Fruit fly (Drosophila melanogaster) whole organism, embryonic: Measurements from ENCODE around the gene CG43850.

ENCODE experiments used
- Abd-B ChIP-seq: fragments of 200-800 bp; sonication (Bioruptor generic); optimal IDR thresholded peaks from 2 replicates; lab custom pipeline; 2018; ENCODE audit warnings: missing biosample characterization, mild to moderate bottlenecking, missing genetic modification characterization, moderate library complexity
- Antp ChIP-seq: fragments of 200-800 bp; sonication (Bioruptor generic); optimal IDR thresholded peaks from 3 replicates; lab custom pipeline; 2016; ENCODE audit warnings: missing biosample characterization, missing genetic modification characterization
- Bteb2 ChIP-seq: fragments of 200-800 bp; sonication (Bioruptor generic); optimal IDR thresholded peaks from 2 replicates; lab custom pipeline; 2016; ENCODE audit warnings: missing biosample characterization, missing genetic modification characterization
- CG1024 ChIP-seq: fragments of 200-800 bp; sonication (Bioruptor generic); IDR thresholded peaks from 2 replicates; pipeline ENCODE4 v1.3.6; 2022; ENCODE audit warnings: missing biosample characterization, missing genetic modification characterization
- CG10274 ChIP-seq: fragments of 200-800 bp; sonication (Bioruptor generic); optimal IDR thresholded peaks from 3 replicates; lab custom pipeline; 2017; ENCODE audit warnings: missing biosample characterization, mild to moderate bottlenecking, missing genetic modification characterization
- CG10321 ChIP-seq: fragments of 200-800 bp; sonication (Bioruptor generic); IDR thresholded peaks from 2 replicates; pipeline ENCODE4 v1.3.6; 2022; ENCODE audit warnings: missing biosample characterization, missing genetic modification characterization
- CG11398 ChIP-seq: fragments of 200-800 bp; sonication (Bioruptor generic); optimal IDR thresholded peaks from 2 replicates; lab custom pipeline; 2016; ENCODE audit warnings: missing biosample characterization, missing genetic modification characterization
- CG13287 ChIP-seq: fragments of 200-800 bp; sonication (Bioruptor generic); IDR thresholded peaks from 2 replicates; pipeline ENCODE4 v1.3.6; 2022; ENCODE audit warnings: missing biosample characterization, missing genetic modification characterization; ENCODE audit not compliant: partially characterized antibody
- CG14441 ChIP-seq: fragments of 200-800 bp; sonication (Bioruptor generic); IDR thresholded peaks from 2 replicates; pipeline ENCODE4 v1.3.6; 2022; ENCODE audit warnings: missing biosample characterization, missing genetic modification characterization
- CG15073 ChIP-seq: fragments of 200-800 bp; sonication (Bioruptor generic); optimal IDR thresholded peaks from 2 replicates; lab custom pipeline; 2016; ENCODE audit warnings: missing biosample characterization, missing genetic modification characterization
- CG15269 ChIP-seq: fragments of 200-800 bp; sonication (Bioruptor generic); optimal IDR thresholded peaks from 2 replicates; lab custom pipeline; 2018; ENCODE audit warnings: missing biosample characterization, mild to moderate bottlenecking, missing genetic modification characterization, moderate library complexity
- CG15514 ChIP-seq: fragments of 200-800 bp; sonication (Bioruptor generic); optimal IDR thresholded peaks from 3 replicates; lab custom pipeline; 2017; ENCODE audit warnings: missing biosample characterization, missing genetic modification characterization, mild to moderate bottlenecking, moderate library complexity, missing genetic modification reagents
- CG15601 ChIP-seq: fragments of 200-800 bp; sonication (Bioruptor generic); optimal IDR thresholded peaks from 3 replicates; lab custom pipeline; 2019; ENCODE audit warnings: missing biosample characterization, mild to moderate bottlenecking, missing genetic modification characterization, moderate library complexity
- CG16815 ChIP-seq: fragments of 200-800 bp; sonication (Bioruptor generic); optimal IDR thresholded peaks from 3 replicates; lab custom pipeline; 2017; ENCODE audit warnings: missing biosample characterization, mild to moderate bottlenecking, missing genetic modification characterization
- CG17186 ChIP-seq: fragments of 200-800 bp; sonication (Bioruptor generic); optimal IDR thresholded peaks from 3 replicates; lab custom pipeline; 2017; ENCODE audit warnings: missing biosample characterization, missing genetic modification reagents, missing genetic modification characterization
- CG18599 ChIP-seq: fragments of 200-800 bp; sonication (Bioruptor generic); optimal IDR thresholded peaks from 3 replicates; lab custom pipeline; 2017; ENCODE audit warnings: missing biosample characterization, missing genetic modification characterization, mild to moderate bottlenecking, moderate library complexity, missing genetic modification reagents
- CG2120 ChIP-seq: fragments of 200-800 bp; sonication (Bioruptor generic); optimal IDR thresholded peaks from 3 replicates; lab custom pipeline; 2016; ENCODE audit warnings: missing biosample characterization, missing genetic modification characterization
- CG2889 ChIP-seq: fragments of 200-800 bp; sonication (Bioruptor generic); IDR thresholded peaks from 3 replicates; pipeline ENCODE4 v1.3.6; 2022; ENCODE audit warnings: missing biosample characterization, missing genetic modification characterization
- CG3407 ChIP-seq: fragments of 200-800 bp; sonication (Bioruptor generic); optimal IDR thresholded peaks from 2 replicates; lab custom pipeline; 2018; ENCODE audit warnings: missing biosample characterization, mild to moderate bottlenecking, missing genetic modification characterization
- CG3995 ChIP-seq: fragments of 200-800 bp; sonication (Bioruptor generic); optimal IDR thresholded peaks from 3 replicates; lab custom pipeline; 2016; ENCODE audit warnings: missing biosample characterization, missing genetic modification characterization
- CG7745 ChIP-seq: fragments of 200-800 bp; sonication (Bioruptor generic); optimal IDR thresholded peaks from 2 replicates; lab custom pipeline; 2018; ENCODE audit warnings: missing biosample characterization, mild to moderate bottlenecking, missing genetic modification characterization, moderate library complexity
- CG7786 ChIP-seq: fragments of 200-800 bp; sonication (Bioruptor generic); optimal IDR thresholded peaks from 2 replicates; lab custom pipeline; 2016; ENCODE audit warnings: missing biosample characterization, missing genetic modification characterization
- CG9215 ChIP-seq: fragments of 200-800 bp; sonication (Bioruptor generic); IDR thresholded peaks from 2 replicates; pipeline ENCODE4 v1.3.6; 2022; ENCODE audit warnings: missing biosample characterization, missing genetic modification characterization
- CG9437 ChIP-seq: fragments of 200-800 bp; sonication (Bioruptor generic); optimal IDR thresholded peaks from 2 replicates; lab custom pipeline; 2018; ENCODE audit warnings: missing biosample characterization, mild to moderate bottlenecking, missing genetic modification characterization
- Dbx ChIP-seq: fragments of 200-800 bp; sonication (Bioruptor generic); IDR thresholded peaks from 3 replicates; pipeline ENCODE4 v1.3.6; 2022; ENCODE audit warnings: missing biosample characterization, missing genetic modification characterization
- Dref ChIP-seq: fragments of 200-800 bp; sonication (Bioruptor generic); IDR thresholded peaks from 2 replicates; pipeline ENCODE4 v1.3.6; 2022; ENCODE audit warnings: missing biosample characterization, missing genetic modification characterization
- GATAe ChIP-seq: fragments of 200-800 bp; sonication (Bioruptor generic); conservative IDR thresholded peaks from 2 replicates; pipeline ENCODE4 v1.3.6; 2022; ENCODE audit warnings: missing biosample characterization, missing genetic modification characterization
- HLH3B ChIP-seq: fragments of 200-800 bp; sonication (Bioruptor generic); IDR thresholded peaks from 2 replicates; pipeline ENCODE4 v1.3.6; 2022; ENCODE audit warnings: missing biosample characterization, missing genetic modification characterization
- Hey ChIP-seq: fragments of 200-800 bp; sonication (Bioruptor generic); optimal IDR thresholded peaks from 3 replicates; lab custom pipeline; 2018; ENCODE audit warnings: missing biosample characterization, mild to moderate bottlenecking, missing genetic modification characterization
- Lhr ChIP-seq: fragments of 200-800 bp; sonication (Bioruptor generic); optimal IDR thresholded peaks from 3 replicates; lab custom pipeline; 2017; ENCODE audit warnings: mild to moderate bottlenecking, missing biosample characterization, missing genetic modification reagents, missing genetic modification characterization
- NC2α ChIP-seq: fragments of 200-800 bp; sonication (Bioruptor generic); optimal IDR thresholded peaks from 2 replicates; lab custom pipeline; 2016; ENCODE audit warnings: missing biosample characterization, missing genetic modification characterization
- Rx ChIP-seq: fragments of 200-800 bp; sonication (Bioruptor generic); IDR thresholded peaks from 2 replicates; pipeline ENCODE4 v1.3.6; 2022; ENCODE audit warnings: missing biosample characterization, missing genetic modification characterization
- Six4 ChIP-seq: fragments of 200-800 bp; sonication (Bioruptor generic); optimal IDR thresholded peaks from 2 replicates; lab custom pipeline; 2016; ENCODE audit warnings: missing biosample characterization, missing genetic modification characterization
- cato ChIP-seq: fragments of 200-800 bp; sonication (Bioruptor generic); optimal IDR thresholded peaks from 2 replicates; lab custom pipeline; 2016; ENCODE audit warnings: missing biosample characterization, missing genetic modification characterization, borderline replicate concordance
- dan ChIP-seq: fragments of 200-800 bp; sonication (Bioruptor generic); IDR thresholded peaks from 2 replicates; pipeline ENCODE4 v1.3.6; 2022; ENCODE audit warnings: missing biosample characterization, missing genetic modification characterization
- ewg ChIP-seq: fragments of 200-800 bp; sonication (Bioruptor generic); optimal IDR thresholded peaks from 3 replicates; lab custom pipeline; 2017; ENCODE audit warnings: mild to moderate bottlenecking, missing biosample characterization, missing genetic modification reagents, missing genetic modification characterization
- fru ChIP-seq: fragments of >200 bp; optimal IDR thresholded peaks from 2 replicates; lab custom pipeline; 2017
- grau ChIP-seq: fragments of 200-800 bp; optimal IDR thresholded peaks from 3 replicates; lab custom pipeline; 2019; ENCODE audit warnings: missing biosample characterization, mild to moderate bottlenecking, missing genetic modification characterization, moderate library complexity
- hkb ChIP-seq, 2 experiments: fragments of 200-800 bp in 1 of 2; fragments of >200 bp in 1 of 2; sonication (Bioruptor generic) in 1 of 2; IDR thresholded peaks in 1 of 2; optimal IDR thresholded peaks in 1 of 2; 2 replicates each; pipeline versions ENCODE4 v1.3.6 to Lab custom; 2017 to 2022; ENCODE audit warnings: missing biosample characterization in 1 of 2, missing genetic modification characterization in 1 of 2
- ken ChIP-seq: fragments of 200-800 bp; sonication (Bioruptor generic); IDR thresholded peaks from 3 replicates; pipeline ENCODE4 v1.3.6; 2022; ENCODE audit warnings: missing biosample characterization, missing genetic modification characterization
- luna ChIP-seq: fragments of 200-800 bp; sonication (Bioruptor generic); optimal IDR thresholded peaks from 2 replicates; lab custom pipeline; 2016; ENCODE audit warnings: missing biosample characterization, missing genetic modification characterization
- mam ChIP-seq: fragments of 200-800 bp; sonication (Bioruptor generic); optimal IDR thresholded peaks from 3 replicates; lab custom pipeline; 2016; ENCODE audit warnings: missing biosample characterization, missing genetic modification characterization
- org-1 ChIP-seq: fragments of 200-800 bp; sonication (Bioruptor generic); optimal IDR thresholded peaks from 2 replicates; lab custom pipeline; 2017; ENCODE audit warnings: missing biosample characterization, missing genetic modification characterization
- otp ChIP-seq: fragments of 200-800 bp; sonication (Bioruptor generic); IDR thresholded peaks from 3 replicates; pipeline ENCODE4, ENCODE4 v1.3.6; 2022; ENCODE audit warnings: missing biosample characterization, missing genetic modification characterization
- pb ChIP-seq: fragments of 200-800 bp; sonication (Bioruptor generic); optimal IDR thresholded peaks from 3 replicates; lab custom pipeline; 2016; ENCODE audit warnings: missing biosample characterization, missing genetic modification characterization
- stwl ChIP-seq: fragments of 200-800 bp; sonication (Bioruptor generic); optimal IDR thresholded peaks from 3 replicates; lab custom pipeline; 2018; ENCODE audit warnings: missing biosample characterization, mild to moderate bottlenecking, missing genetic modification characterization, moderate library complexity
- tap ChIP-seq: fragments of 200-800 bp; optimal IDR thresholded peaks from 3 replicates; lab custom pipeline; 2019; ENCODE audit warnings: missing biosample characterization, mild to moderate bottlenecking, missing genetic modification characterization, moderate library complexity
- trh ChIP-seq: fragments of 200-800 bp; sonication (Bioruptor generic); optimal IDR thresholded peaks from 2 replicates; lab custom pipeline; 2016; ENCODE audit warnings: missing biosample characterization, missing genetic modification characterization
- unpg ChIP-seq: fragments of 200-800 bp; sonication (Bioruptor generic); optimal IDR thresholded peaks from 3 replicates; lab custom pipeline; 2018; ENCODE audit warnings: missing biosample characterization, mild to moderate bottlenecking, missing genetic modification characterization, moderate library complexity
- wek ChIP-seq: fragments of 200-800 bp; sonication (Bioruptor generic); optimal IDR thresholded peaks from 3 replicates; lab custom pipeline; 2018; ENCODE audit warnings: missing biosample characterization, mild to moderate bottlenecking, missing genetic modification characterization, moderate library complexity
- zf30C ChIP-seq: fragments of 200-800 bp; sonication (Bioruptor generic); optimal IDR thresholded peaks from 3 replicates; lab custom pipeline; 2018; ENCODE audit warnings: missing biosample characterization, mild to moderate bottlenecking, missing genetic modification characterization

The CG43850 gene

DNA sequence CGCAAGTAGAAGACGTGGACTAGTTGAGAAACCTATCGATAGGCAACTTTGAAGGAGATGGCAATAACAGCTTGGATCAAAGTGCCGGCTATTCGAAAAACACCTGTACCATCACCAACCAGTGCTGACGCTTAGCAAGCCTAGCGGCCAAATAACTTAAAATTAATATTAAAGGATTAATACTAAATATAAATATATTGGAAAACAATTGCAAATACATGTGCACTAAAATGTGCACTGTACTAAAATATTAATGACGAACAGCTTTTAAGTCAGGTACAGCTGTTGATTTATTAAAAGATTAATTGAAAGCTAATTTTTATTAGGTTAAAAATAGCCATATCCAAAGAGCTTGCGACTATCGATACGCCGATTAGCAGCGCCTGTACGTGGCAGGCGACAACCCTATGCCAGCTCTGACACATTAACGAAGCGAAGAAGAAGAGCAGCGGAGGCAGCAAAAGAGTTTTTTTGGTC is 36.7 kb upstream of the CG43850 start, which contains the start of the genes CG9302 and beta'COP (continued):
- TF ChIP-seq CG11398 (no peak), CG15514 (GFP tag; lab: Kevin White, UChicago) (peak; percentile 67), Lhr (GFP tag; lab: Kevin White, UChicago) (peak; percentile 14), Abd-B (peak; percentile 91), CG9437 (peak; percentile 60), NC2α (GFP tag; lab: Kevin White, UChicago) (no peak), ken (GFP tag; lab: Robert Waterston, UW) (peak; percentile 71; the same call in 2 of the 3 replicates), fru (no peak), CG7786 (GFP tag; lab: Kevin White, UChicago) (peak; percentile 48), CG10274 (GFP tag; lab: Kevin White, UChicago) (no peak), CG1024 (no peak), CG3407 (GFP tag; lab: Kevin White, UChicago) (no peak), HLH3B (GFP tag; lab: Robert Waterston, UW) (no peak), CG18599 (GFP tag; lab: Kevin White, UChicago) (no peak), GATAe (no peak), Antp (GFP tag; lab: Kevin White, UChicago) (peak; percentile 34), CG14441 (GFP tag; lab: Robert Waterston, UW) (peak; percentile 48), CG2120 (GFP tag; lab: Kevin White, UChicago) (peak; percentile 78), cato (GFP tag; lab: Kevin White, UChicago) (peak; percentile 50), CG17186 (GFP tag; lab: Kevin White, UChicago) (peak; percentile 9), CG7745 (tag; lab: Kevin White, UChicago) (no peak), Hey (no peak), mam (GFP tag; lab: Kevin White, UChicago) (peak; percentile 71), CG3995 (GFP tag; lab: Kevin White, UChicago) (peak; percentile 21), grau (tag; lab: Kevin White, UChicago) (peak; percentile 81), org-1 (GFP tag; lab: Kevin White, UChicago) (no peak), CG15269 (tag; lab: Kevin White, UChicago) (no peak), Dbx (GFP tag; lab: Robert Waterston, UW) (peak; percentile 80), CG15073 (GFP tag; lab: Kevin White, UChicago) (no peak), ewg (GFP tag; lab: Kevin White, UChicago) (peak; percentile 47), CG16815 (GFP tag; lab: Kevin White, UChicago) (peak; percentile 65), Six4 (peak; percentile 23), zf30C (GFP tag; lab: Kevin White, UChicago) (no peak), otp (GFP tag; lab: Robert Waterston, UW) (no peak), stwl (tag; lab: Kevin White, UChicago) (peak; percentile 38), wek (GFP tag; lab: Kevin White, UChicago) (no peak), CG13287 (GFP tag; lab: Robert Waterston, UW) (peak; percentile 74), CG9215 (GFP tag; lab: Robert Waterston, UW) (peak; percentile 74), luna (GFP tag; lab: Kevin White, UChicago) (peak; percentile 19), Dref (GFP tag; lab: Robert Waterston, UW) (peak; percentile 68), unpg (GFP tag; lab: Kevin White, UChicago) (peak; percentile 58), Rx (0 out of 2 replicates have a peak, but pooled peaks have one; percentile 22), dan (GFP tag; lab: Robert Waterston, UW) (no peak), CG2889 (GFP tag; lab: Robert Waterston, UW) (no peak), tap (tag; lab: Kevin White, UChicago) (no peak), trh (GFP tag; lab: Kevin White, UChicago) (no peak), CG15601 (tag; lab: Kevin White, UChicago) (peak; percentile 68), CG10321 (GFP tag; lab: Robert Waterston, UW) (no peak), hkb (optimal IDR thresholded peaks at IDR 0.05; lab: Kevin White, UChicago) (no peak), hkb (GFP tag; IDR thresholded peaks at IDR 0.05; lab: Robert Waterston, UW) (no peak), pb (no peak), Bteb2 (GFP tag; lab: Kevin White, UChicago) (no peak)
